Worm (Caenorhabditis elegans) whole organism, L4 larva: ENCODE results near the gene dmsr-10.

ENCODE experiments used
- ceh-20 ChIP-seq: fragments of 200-800 bp; sonication (Bioruptor generic); IDR thresholded peaks from 2 replicates; pipeline ENCODE4 v1.3.6; 2022; ENCODE audit warnings: missing genetic modification reagents, missing genetic modification characterization, missing compliant biosample characterization
- fkh-10 ChIP-seq: fragments of 150-350 bp; optimal IDR thresholded peaks from 2 replicates; lab custom pipeline; 2014; ENCODE audit warnings: missing biosample characterization, missing genetic modification reagents, missing genetic modification characterization
- lsy-2 ChIP-seq, 2 experiments: fragments of 150-350 bp in 1 of 2; sonication (generic microtip) in 1 of 2; optimal IDR thresholded peaks; 2 replicates each; lab custom pipeline; 2014 to 2017; ENCODE audit warnings: missing biosample characterization in 2 of 2, missing genetic modification characterization in 2 of 2
- nhr-76 ChIP-seq: fragments of 150-350 bp; optimal IDR thresholded peaks from 2 replicates; lab custom pipeline; 2014; ENCODE audit warnings: missing biosample characterization, missing genetic modification characterization
- pha-4 ChIP-seq, 2 experiments: fragments of 150-350 bp in 1 of 2; fragments of 200-800 bp in 1 of 2; sonication (Bioruptor generic) in 1 of 2; IDR thresholded peaks in 1 of 2; optimal IDR thresholded peaks in 1 of 2; 2 replicates each; pipeline versions ENCODE4 v1.3.6 to Lab custom; 2014 to 2022; ENCODE audit warnings: missing genetic modification characterization in 2 of 2, missing genetic modification reagents in 2 of 2, missing biosample characterization in 1 of 2, missing compliant biosample characterization in 1 of 2
- snpc-4 ChIP-seq: fragments of 150-350 bp; optimal IDR thresholded peaks from 2 replicates; lab custom pipeline; 2014; ENCODE audit warnings: missing biosample characterization, missing genetic modification characterization
- zfp-2 ChIP-seq: sonication (generic microtip); optimal IDR thresholded peaks from 2 replicates; lab custom pipeline; 2016; ENCODE audit warnings: mild to moderate bottlenecking, missing genetic modification characterization, missing compliant biosample characterization

DNA sequence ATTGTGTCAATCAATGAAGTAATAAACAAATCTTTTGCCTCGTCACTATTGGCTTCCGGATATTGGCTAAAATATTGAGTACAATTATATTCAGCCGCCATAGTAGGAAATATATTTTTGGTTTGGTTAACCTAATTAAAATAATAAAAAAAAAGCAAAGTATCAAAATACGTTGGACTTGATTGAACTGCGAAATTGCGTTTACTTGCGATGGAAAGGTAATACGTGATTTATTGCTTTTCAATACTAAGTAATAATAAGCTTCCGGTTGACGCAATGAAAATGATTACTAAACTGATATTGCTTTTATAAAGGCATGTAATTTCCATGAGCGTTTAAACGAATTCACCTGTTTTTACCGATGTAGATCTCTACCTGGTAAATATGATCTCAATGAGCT is 2.2 kb downstream of the dmsr-10 start, which contains the start of gene dmsr-9:
- TF ChIP-seq snpc-4 (no peak), lsy-2 (tag; optimal IDR thresholded peaks at IDR 0.05; lab: Kevin White, UChicago) (no peak), nhr-76 (tag; lab: Kevin White, UChicago) (no peak), ceh-20 (GFP tag; lab: Robert Waterston, UW) (no peak), pha-4 (GFP tag; IDR thresholded peaks at IDR 0.05; lab: Robert Waterston, UW) (no peak), pha-4 (tag; optimal IDR thresholded peaks at IDR 0.05; lab: Kevin White, UChicago) (no peak), fkh-10 (GFP tag; lab: Kevin White, UChicago) (no peak), zfp-2 (no peak)
